Fruit fly (Drosophila melanogaster): Measurements from ENCODE around the gene Zaf1.

The Zaf1 gene

DNA sequence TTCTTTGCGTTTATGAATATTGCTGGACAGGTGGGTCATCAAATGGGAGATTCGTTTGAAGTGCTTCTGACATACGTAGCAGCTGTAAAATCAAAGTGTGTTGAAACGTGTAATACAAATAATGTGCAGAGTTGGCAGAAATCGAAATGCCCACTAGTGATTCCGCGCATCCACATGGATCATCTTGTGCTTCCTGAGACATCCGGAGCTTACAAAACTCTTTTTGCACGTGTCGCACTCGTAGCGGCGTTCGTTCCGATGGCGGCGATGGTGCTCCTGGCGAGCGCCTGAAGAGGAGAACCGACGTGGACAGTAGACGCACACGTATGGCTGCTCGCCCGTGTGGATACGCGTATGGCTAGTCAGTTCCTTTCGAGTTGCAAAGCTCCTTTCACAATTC lies at the start of gene Zaf1:
Gene Zaf1, minus strand, starts transcription at position 101 of the 400 bp plus-strand sequence.
- no peak for TF ChIP-seq CG8478 (optimal IDR thresholded peaks at IDR 0.05)
- TF ChIP-seq CTCF (optimal IDR thresholded peaks at IDR 0.05), result no peak

DNA sequence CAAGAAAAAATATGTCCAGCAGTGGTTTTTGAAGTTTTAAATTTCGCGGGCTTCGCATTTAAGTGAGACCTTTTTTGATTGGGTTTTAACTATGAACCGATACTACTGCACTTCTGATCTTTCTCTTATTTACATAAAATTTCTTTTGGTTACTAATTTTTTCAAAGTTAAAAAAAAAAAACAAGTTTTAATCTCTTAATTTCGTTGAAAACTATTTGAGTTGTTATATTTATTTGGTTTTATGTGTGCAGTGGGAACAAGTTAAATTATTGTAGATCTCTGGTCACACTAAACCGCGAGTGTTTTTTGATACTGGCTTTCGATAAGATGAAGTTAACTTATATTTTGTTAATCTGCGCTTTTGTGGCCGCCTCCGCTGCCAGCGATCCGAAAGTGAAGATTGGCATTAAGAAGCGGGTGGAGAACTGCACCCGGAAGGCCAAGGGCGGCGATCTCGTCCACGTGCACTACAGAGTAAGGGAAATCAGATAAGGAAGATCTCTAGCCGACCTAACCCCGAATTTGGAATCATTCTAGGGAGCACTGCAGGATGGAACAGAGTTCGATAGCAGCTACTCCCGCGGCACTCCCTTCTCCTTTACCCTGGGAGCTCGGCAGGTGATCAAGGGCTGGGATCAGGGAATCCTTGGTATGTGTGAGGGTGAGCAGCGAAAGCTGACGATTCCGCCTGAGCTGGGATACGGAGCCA lies 48.7 kb upstream of the Zaf1 start, which contains the start of gene CG14715:
Gene CG14715, plus strand, starts transcription at position 267 of the 709 bp plus-strand sequence.
- TF ChIP-seq CTCF (optimal IDR thresholded peaks at IDR 0.05), result no peak
- no peak for TF ChIP-seq CG8478 (optimal IDR thresholded peaks at IDR 0.05)

DNA sequence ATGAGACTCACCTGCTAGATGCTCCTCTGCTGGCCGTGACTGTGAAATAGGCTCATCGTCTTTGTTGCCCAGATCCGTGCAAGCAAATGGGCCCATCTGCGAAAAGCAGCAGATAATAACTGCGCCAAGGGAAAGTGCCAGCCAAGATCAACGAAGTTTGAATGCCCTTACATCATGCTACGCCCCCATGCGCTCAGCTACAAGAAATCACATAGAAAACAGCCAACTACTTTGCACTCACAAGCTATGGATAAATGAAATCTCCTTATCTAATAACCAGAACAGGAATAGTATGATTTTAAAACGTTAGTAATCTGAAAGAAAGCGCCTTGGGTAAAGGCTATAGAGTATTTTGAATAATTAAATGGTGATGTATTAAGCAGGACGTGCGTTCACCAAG lies 46.3 kb upstream of the Zaf1 start:
- TF ChIP-seq CG8478 (optimal IDR thresholded peaks at IDR 0.05) (no peak), CTCF (optimal IDR thresholded peaks at IDR 0.05) (no peak)

DNA sequence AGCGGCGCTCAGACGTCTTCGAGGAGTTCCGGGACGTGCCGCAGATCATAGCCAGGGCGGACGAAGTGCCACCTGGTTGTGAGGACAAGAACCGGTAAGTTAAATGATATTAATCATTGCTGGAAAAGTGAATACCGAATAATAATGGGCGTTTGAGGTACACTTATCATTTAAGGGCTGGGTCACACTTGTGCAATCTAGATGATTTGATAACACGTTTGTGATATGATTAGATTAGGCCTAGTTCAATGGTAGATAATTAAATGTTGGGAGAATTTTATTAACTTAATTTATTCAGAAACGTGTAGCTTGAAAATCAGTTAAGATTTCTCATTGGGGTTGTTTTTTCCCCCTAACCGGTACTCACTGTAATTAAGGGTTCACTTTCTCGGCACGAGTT lies 45.4 kb upstream of the Zaf1 start:
- no peak for TF ChIP-seq CG8478 (optimal IDR thresholded peaks at IDR 0.05)
- TF ChIP-seq CTCF (optimal IDR thresholded peaks at IDR 0.05), result no peak

DNA sequence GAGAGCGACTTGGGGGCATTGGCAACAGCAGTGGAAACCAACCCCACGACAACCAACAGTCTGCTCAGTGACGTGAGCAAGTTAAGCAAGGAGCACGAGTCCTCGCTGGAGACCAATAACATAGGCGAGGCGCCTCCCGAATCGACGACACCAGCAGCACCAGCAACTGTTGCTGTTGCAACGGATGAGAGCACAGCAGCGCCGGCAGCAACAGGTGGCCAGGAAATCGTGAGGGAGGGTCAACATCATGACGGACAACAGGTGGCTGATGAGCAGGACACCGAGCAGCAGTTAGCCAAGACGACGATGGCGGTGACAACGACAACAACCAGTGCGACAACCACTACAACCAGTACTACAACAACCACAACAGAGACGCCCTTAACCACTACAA lies 44.5 kb upstream of the Zaf1 start:
- TF ChIP-seq CTCF (optimal IDR thresholded peaks at IDR 0.05) (no peak), CG8478 (optimal IDR thresholded peaks at IDR 0.05) (no peak)

DNA sequence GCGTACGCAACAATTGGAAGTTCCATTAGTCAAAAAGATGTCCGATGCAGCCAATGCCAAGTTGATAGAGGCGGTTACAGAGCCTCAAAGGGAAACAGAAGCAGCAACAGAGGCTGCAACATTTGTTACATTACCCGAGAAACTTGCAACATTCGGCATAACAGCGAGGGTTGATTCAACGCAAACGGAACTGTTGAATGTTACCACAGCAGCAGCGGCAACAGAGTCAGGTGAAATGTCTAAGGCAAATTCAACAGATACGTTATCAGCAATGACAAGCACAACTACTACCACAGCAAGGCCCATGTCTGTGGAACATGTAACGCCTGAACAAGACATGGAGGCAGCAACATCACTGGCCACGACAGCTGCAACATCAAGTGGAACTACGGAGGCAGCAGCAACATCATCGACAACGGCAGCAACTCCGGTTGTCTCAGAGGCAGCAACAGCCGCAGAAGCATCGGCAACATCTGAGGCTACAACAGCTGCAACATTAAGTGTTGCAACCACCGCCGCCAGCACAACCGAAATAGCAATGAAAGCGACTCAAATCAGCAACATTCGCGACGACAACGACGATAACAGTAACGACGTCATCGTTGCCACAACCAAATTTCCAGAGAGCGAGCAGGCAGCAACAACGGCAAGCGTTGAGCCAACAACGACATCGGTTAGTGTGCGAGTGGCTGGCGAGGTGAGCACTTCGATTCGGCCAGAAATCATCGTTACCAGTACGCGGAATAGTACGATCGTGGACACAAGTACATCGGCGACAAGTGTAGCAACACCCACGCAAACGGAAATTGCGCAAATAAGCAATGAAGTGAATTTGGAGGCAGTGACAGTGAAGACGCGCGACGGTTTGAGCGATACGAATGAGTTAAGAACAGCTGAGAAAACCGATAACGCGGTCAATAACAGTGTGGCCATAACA lies 43.8 kb upstream of the Zaf1 start:
- no peak for TF ChIP-seq CTCF (optimal IDR thresholded peaks at IDR 0.05)
- TF ChIP-seq CG8478 (optimal IDR thresholded peaks at IDR 0.05), result no peak

DNA sequence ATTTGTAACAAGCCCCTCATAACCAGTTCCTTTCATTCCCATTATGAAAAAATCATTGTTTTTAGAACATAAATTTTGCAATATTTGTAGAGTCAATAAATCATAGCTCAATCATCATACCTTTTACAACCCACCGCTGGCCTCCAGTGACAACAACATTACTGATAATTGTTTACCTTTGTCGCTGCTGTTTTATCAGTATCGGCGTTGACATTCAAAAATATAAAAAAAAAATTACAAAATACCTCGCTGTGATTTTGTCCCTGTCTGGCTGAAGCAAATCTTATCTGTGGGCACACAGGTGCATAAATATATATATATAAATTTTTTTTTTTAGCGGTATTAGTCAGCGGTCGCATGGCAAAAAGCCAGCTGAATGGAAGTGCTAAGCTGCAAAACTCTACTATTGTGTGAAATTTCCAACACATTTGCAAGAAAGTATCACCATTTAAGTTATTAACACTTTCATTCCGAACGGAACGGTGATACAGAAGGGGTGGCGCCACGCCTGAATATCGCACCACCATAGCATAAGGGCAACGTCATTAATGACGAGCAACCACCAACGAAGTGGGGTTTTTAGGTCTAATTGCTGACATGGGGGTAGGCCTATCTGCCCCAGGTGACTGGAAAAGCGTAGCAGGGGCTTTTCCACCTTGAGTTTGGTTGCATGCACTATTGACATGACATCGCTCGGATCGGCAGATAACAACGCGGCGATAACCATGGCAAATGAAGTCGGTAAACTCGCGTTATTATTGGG lies 40.7 kb upstream of the Zaf1 start:
- TF ChIP-seq CTCF (optimal IDR thresholded peaks at IDR 0.05) (no peak), CG8478 (optimal IDR thresholded peaks at IDR 0.05) (no peak)

DNA sequence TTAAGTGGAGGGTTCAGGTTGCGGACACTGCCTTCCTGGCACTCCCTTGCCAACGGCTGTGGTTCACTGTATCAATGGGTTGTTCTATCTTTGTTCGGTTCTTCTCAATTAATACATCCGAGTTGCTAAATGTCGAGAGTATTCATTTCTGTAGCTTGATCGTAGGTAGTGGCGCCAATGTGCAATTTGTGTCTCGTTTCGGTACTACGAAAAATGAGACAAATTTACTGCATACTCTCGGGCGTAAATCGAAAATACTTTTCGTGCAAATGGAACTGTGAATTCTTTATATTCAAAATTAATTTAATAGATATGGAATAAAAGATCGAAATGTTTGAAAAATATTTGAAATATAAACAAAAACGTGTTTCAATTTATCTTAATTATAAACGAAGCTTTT lies 40.1 kb upstream of the Zaf1 start:
- no peak for TF ChIP-seq CG8478 (optimal IDR thresholded peaks at IDR 0.05)
- peak; percentile 92 for TF ChIP-seq CTCF (optimal IDR thresholded peaks at IDR 0.05)

DNA sequence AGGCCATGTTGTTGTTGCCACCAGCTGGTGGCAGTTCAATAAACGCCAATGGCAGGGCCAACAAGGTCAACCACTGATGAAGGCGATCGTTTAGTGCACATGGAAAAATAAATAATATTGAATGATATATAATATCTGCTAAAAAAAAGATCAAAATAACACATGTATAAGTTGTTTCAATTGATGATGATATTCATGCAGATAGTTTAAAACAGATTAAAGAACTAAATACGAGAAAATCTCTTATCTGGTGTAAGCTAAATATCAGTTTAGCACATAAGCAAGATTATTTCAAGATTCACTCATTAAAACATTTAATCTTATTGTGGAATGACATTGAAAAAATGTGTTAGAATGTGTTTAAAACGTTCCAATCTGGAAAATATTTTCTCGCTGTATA lies 38.0 kb upstream of the Zaf1 start:
- TF ChIP-seq CTCF (optimal IDR thresholded peaks at IDR 0.05) (no peak), CG8478 (optimal IDR thresholded peaks at IDR 0.05) (no peak)

DNA sequence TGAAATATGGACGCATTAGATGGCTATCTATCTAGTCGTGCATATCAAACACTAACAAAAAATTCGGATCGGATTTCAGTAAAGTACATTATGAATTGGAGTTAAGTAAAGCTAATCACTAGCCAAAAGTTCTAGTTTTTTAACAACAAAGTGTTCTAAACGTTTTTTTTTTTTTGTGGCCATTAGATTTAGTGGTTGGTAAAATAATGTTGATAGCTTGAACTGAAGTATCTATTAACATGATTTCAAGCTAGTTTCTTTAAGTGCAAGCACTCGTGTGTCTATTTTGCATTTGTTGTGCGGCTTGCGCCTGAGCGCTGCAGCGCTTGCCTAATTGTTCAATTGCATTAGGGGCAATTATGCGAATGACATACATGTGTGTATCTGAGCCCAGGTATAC lies 37.2 kb upstream of the Zaf1 start:
- TF ChIP-seq CTCF (optimal IDR thresholded peaks at IDR 0.05) (no peak), CG8478 (optimal IDR thresholded peaks at IDR 0.05) (no peak)

DNA sequence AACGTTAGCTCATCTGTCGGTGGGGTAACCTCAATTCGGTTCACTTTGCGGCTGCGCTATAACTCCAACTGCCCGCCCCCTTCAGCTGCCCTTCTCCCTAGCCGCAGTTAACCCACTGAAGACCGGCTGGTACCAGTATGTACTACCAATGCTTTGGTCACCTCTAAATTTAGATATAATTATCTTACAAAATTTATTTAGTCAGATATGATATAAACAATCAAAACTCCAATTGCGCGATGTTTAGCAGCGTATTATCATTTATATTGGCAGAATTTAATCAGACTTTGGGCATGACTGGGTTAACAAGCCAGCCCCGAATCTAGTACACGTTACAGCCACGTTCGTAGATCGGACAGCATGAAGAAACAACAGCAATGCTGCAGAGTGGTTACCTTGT lies 36.3 kb upstream of the Zaf1 start:
- TF ChIP-seq CTCF (optimal IDR thresholded peaks at IDR 0.05) (no peak), CG8478 (optimal IDR thresholded peaks at IDR 0.05) (no peak)

DNA sequence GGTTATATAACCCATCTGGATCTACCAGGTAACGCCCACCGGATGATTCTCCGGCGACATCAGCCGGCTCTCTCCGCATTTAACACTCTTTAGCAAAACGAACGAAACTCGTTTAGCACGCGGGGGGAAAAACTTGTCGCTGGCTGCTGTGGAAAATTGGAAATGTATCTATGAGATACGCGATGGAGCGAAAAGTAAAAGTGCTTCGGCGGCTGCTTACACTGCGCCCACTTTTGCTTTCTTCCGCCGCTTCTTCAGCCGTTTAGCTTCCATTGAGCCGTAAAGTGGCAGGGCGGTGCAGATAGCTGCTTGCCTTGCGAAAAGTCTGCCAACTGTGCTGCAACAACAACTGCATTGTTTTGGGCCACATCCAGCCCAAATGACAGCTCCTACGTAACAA lies 35.7 kb upstream of the Zaf1 start:
- TF ChIP-seq CG8478 (optimal IDR thresholded peaks at IDR 0.05) (no peak), CTCF (optimal IDR thresholded peaks at IDR 0.05) (no peak)

DNA sequence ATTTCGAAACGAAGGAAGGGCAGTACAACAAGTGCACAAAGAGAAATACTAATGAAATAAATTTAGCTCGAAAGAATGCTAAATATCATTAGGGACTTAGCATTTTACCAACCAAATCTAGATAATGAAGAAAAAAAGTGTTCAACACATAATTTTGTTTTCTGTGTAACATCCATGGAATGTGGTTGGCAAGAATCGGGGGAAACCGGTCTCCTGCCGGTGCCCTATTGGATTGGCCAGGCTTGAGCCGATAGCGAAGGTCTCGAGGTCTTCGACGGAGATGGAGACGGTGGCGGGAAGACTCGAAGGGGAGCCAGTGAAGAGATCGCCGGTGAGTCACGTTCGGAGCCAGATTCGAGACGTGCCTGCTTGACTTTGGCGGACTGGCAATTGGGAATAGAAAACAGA lies 32.3 kb upstream of the Zaf1 start:
- TF ChIP-seq CTCF (optimal IDR thresholded peaks at IDR 0.05) (no peak), CG8478 (optimal IDR thresholded peaks at IDR 0.05) (no peak)

DNA sequence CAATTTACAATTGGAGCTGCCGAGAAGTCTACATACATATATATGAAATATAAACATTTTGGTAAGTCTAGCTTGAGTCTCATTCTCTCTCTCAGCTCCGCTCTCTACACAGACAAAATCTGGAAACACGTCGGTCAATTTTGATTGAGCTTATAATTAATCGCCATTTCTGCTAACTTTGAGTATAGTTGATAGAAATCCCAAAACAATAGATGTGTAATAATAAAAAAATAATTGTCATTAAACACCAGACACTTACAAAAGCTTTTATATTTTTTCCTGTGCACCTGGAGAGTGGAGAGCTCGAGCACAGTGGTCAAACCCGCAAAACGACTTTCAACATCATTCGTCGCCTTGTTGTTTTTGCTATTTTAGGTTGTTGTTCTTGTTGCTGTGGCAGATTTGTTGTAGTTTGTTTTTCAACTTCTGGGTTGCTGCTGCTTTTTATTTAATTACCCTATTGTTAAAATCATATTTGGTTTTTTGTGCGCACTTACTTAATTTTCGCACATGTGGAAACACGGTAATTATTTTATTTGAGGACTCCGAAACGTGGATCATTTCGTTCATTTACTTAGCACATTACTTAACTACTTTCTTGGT lies 31.3 kb upstream of the Zaf1 start:
- TF ChIP-seq CTCF (optimal IDR thresholded peaks at IDR 0.05) (no peak), CG8478 (optimal IDR thresholded peaks at IDR 0.05) (no peak)

DNA sequence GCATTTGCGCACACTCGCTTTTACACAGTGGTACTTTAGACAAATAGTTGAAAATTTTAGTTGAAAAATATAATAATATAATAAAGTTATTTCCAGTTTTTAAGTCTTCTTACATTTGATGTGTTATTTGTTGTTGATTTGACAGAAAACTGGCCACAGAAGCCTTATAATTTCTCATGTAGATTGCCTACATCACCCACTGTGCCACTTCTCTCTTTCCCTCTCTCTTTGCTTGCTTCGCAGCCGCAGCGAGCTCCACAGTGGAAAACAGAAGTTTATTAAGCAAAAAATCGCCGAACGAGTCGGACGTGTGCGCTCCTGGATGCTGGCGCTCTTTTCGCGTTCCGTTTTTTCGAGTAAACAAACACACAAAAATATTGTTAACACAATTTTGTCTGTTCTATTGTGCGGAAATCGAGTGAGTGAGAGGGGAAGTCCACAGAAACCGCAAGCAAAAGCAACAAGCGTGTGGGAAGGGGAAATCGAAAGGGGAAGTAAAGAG lies 30.5 kb upstream of the Zaf1 start, which contains the start of gene CG42327:
Gene CG42327, plus strand, starts transcription at position 277 of the 502 bp plus-strand sequence.
- no peak for TF ChIP-seq CTCF (optimal IDR thresholded peaks at IDR 0.05)
- no peak for TF ChIP-seq CG8478 (optimal IDR thresholded peaks at IDR 0.05)

All from S2 (cell line).